Worm (Caenorhabditis elegans) whole organism, L4/young adult: ENCODE results near the gene hnd-1.
A peak's percentile ranks its signal among the peaks of the same experiment; 100 is the strongest.

Source experiments
- W03F9.2 ChIP-seq: fragments of 150-350 bp; optimal IDR thresholded peaks from 2 replicates; lab custom pipeline; 2014; ENCODE audit warnings: missing biosample characterization, missing genetic modification characterization
- him-1 ChIP-seq: sonication (generic microtip); optimal IDR thresholded peaks from 2 replicates; lab custom pipeline; 2016; ENCODE audit warnings: missing genotype, missing genetic modification reagents, missing genetic modification characterization, missing compliant biosample characterization

DNA sequence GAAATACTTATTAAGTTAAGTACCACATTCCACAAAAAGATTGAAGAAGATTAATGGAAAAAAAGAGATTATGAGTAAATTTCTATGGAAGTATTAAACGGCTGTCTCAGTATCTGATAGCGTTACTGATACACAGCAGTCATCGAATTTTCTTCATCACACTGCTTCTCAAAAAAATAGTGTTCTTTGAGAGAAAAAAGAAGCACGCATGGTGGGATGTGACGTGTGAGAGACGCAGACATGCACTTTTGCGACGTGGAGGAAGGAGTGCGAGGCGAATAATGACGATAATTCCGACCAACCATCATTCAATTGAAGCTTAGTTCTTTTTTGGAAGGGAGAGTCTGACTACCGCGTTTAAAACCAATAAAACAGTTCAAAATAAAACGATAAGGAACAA, 25.9 kb downstream of the hnd-1 start, which contains the start of gene C44C10.11:
- no peak for TF ChIP-seq him-1 (tag; lab: Kevin White, UChicago)
- peak; percentile 16 for TF ChIP-seq W03F9.2
